Fruit fly (Drosophila melanogaster): Measurements from ENCODE around the gene CG7304.

DNA sequence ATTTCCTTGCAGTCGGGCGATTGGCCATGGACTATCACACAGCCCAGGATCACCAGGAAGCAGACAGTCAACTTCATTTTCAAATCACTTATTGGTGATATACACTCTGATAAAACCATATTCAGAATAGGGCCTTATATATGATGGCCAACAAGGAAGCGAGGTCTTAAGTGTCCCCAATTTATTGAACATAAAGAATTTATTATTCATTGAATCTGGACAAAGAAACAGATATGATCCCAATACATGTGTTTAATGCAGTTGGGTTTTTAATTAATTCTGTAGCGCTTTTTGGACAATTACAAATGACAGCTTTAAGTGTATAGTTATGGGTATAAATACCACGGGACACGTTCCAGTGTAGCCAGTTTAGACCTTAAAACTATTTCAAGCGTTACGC, 20.2 kb upstream of the CG7304 start, which contains the start of the genes Eig71Eh and Eig71Ei:
- TF ChIP-seq GATAd (GFP tag; optimal IDR thresholded peaks at IDR 0.05) (no peak), pan (optimal IDR thresholded peaks at IDR 0.05) (no peak), Rel (GFP tag; optimal IDR thresholded peaks at IDR 0.05) (no peak), Rel (tag; optimal IDR thresholded peaks at IDR 0.05) (no peak)

All from whole organism, wandering third instar larva.